Worm (Caenorhabditis elegans): Measurements from ENCODE around the gene ZK697.8.
"Not testable (repeated sequence)": the region's sequence is repeated elsewhere in the genome, so short reads cannot be mapped to it uniquely, and the experiment has no call there.

DNA sequence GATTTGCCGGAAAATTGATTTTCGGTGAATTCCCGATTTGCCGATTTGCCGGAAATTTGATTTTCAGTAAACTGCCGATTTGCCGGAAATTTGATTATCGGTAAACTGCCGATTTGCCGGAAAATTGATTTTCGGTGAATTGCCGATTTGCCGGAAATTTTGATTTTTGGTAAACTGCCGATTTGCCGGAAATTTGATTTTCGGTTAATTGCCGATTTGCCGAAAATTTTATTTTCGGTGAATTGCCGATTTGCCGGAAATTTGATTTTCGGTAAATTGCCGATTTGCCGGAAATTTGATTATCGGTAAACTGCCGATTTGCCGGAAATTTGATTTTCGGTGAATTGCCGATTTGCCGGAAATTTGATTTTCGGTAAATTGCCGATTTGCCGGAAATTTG is 36.5 kb downstream of the ZK697.8 start:
- TF ChIP-seq F10E7.11, xnd-1 (tag; optimal IDR thresholded peaks at IDR 0.05): not testable (repeated sequence)
